Worm (Caenorhabditis elegans): Measurements from ENCODE around the gene nhr-21.

The nhr-21 gene

ce11 chrII:7352507-7352906 lies 13.5 kb downstream of the nhr-21 start, which contains the start of gene hsp-4:
hsp-4 (minus strand) TSS chrII:7352645.
- TF ChIP-seq egl-5 (tag; optimal IDR thresholded peaks at IDR 0.05) (no peak), ceh-9 (tag; optimal IDR thresholded peaks at IDR 0.05) (no peak), elt-2 (tag; optimal IDR thresholded peaks at IDR 0.05) (peak; percentile 43), nfya-1 (tag; optimal IDR thresholded peaks at IDR 0.05; ENCODE audit: insufficient read depth) (peak; percentile 46), ceh-28 (tag; optimal IDR thresholded peaks at IDR 0.05) (peak; percentile 2), nhr-28 (tag; optimal IDR thresholded peaks at IDR 0.05) (no peak), pqm-1 (tag; optimal IDR thresholded peaks at IDR 0.05) (no peak), nhr-11 (tag; optimal IDR thresholded peaks at IDR 0.05) (no peak), elt-3 (tag; optimal IDR thresholded peaks at IDR 0.05) (no peak), nhr-25 (tag; optimal IDR thresholded peaks at IDR 0.05) (peak; percentile 67), nhr-23 (tag; optimal IDR thresholded peaks at IDR 0.05) (peak; percentile 63), nhr-12 (tag; optimal IDR thresholded peaks at IDR 0.05) (no peak), hmg-11 (tag; optimal IDR thresholded peaks at IDR 0.05) (no peak)

ce11 chrII:7353027-7353426 lies 14.0 kb downstream of the nhr-21 start:
- TF ChIP-seq aly-2 (tag; optimal IDR thresholded peaks at IDR 0.05) (no peak), zag-1 (tag; optimal IDR thresholded peaks at IDR 0.05) (no peak), skn-1 (tag; optimal IDR thresholded peaks at IDR 0.05) (no peak), ceh-9 (tag; optimal IDR thresholded peaks at IDR 0.05) (no peak)

- no peak for TF ChIP-seq ceh-28 (tag; optimal IDR thresholded peaks at IDR 0.05)
- TF ChIP-seq elt-2 (tag; optimal IDR thresholded peaks at IDR 0.05), result peak; percentile 11
These were observed 17.3 kb downstream of the nhr-21 start, which contains the start of gene haf-2 for ce11 chrII:7356326-7356725. haf-2 (minus strand) TSS chrII:7356426.

- TF ChIP-seq daf-12 (tag; optimal IDR thresholded peaks at IDR 0.05) (no peak), lsy-12 (tag; optimal IDR thresholded peaks at IDR 0.05) (no peak), nhr-43 (tag; optimal IDR thresholded peaks at IDR 0.05; ENCODE audit: poor library complexity, severe bottlenecking) (no peak), pqm-1 (tag; optimal IDR thresholded peaks at IDR 0.05) (no peak), ceh-16 (tag; optimal IDR thresholded peaks at IDR 0.05) (no peak), nhr-23 (tag; optimal IDR thresholded peaks at IDR 0.05) (peak; percentile 20), nfya-1 (tag; optimal IDR thresholded peaks at IDR 0.05; ENCODE audit: insufficient read depth) (peak; percentile 38), lin-15B (tag; optimal IDR thresholded peaks at IDR 0.05) (peak; percentile 30), ceh-9 (tag; optimal IDR thresholded peaks at IDR 0.05) (no peak), nhr-67 (tag; optimal IDR thresholded peaks at IDR 0.05) (no peak), elt-2 (tag; optimal IDR thresholded peaks at IDR 0.05) (no peak), nhr-76 (tag; optimal IDR thresholded peaks at IDR 0.05) (no peak), sea-2 (GFP tag; optimal IDR thresholded peaks at IDR 0.05) (no peak), nhr-12 (tag; optimal IDR thresholded peaks at IDR 0.05) (no peak), lin-39 (tag; optimal IDR thresholded peaks at IDR 0.05) (no peak), fos-1 (tag; optimal IDR thresholded peaks at IDR 0.05) (no peak), eor-1 (tag; optimal IDR thresholded peaks at IDR 0.05) (no peak), R02D3.7 (tag; optimal IDR thresholded peaks at IDR 0.05) (peak; percentile 85), jun-1 (tag; optimal IDR thresholded peaks at IDR 0.05) (no peak), hmg-11 (tag; optimal IDR thresholded peaks at IDR 0.05) (peak; percentile 6), elt-3 (tag; optimal IDR thresholded peaks at IDR 0.05) (no peak), tbx-2 (tag; optimal IDR thresholded peaks at IDR 0.05) (no peak), mml-1 (tag; optimal IDR thresholded peaks at IDR 0.05) (no peak), ZK546.5 (tag; optimal IDR thresholded peaks at IDR 0.05) (no peak), pha-4 (tag; optimal IDR thresholded peaks at IDR 0.05) (peak; percentile 48)
These were observed 17.7 kb downstream of the nhr-21 start for ce11 chrII:7356773-7357172.

ce11 chrII:7357176-7357575 lies 18.1 kb downstream of the nhr-21 start:
- no peak for TF ChIP-seq aly-2 (tag; optimal IDR thresholded peaks at IDR 0.05)
- no peak for TF ChIP-seq ceh-9 (tag; optimal IDR thresholded peaks at IDR 0.05)
- TF ChIP-seq ztf-11 (tag; optimal IDR thresholded peaks at IDR 0.05), result no peak
- TF ChIP-seq nhr-76 (tag; optimal IDR thresholded peaks at IDR 0.05), result no peak
- TF ChIP-seq sea-2 (GFP tag; optimal IDR thresholded peaks at IDR 0.05), result no peak
- no peak for TF ChIP-seq pha-4 (tag; optimal IDR thresholded peaks at IDR 0.05)
- no peak for TF ChIP-seq fos-1 (tag; optimal IDR thresholded peaks at IDR 0.05)
- no peak for TF ChIP-seq skn-1 (tag; optimal IDR thresholded peaks at IDR 0.05)
- TF ChIP-seq nhr-11 (tag; optimal IDR thresholded peaks at IDR 0.05), result no peak
- TF ChIP-seq fkh-2 (tag; optimal IDR thresholded peaks at IDR 0.05), result no peak
- no peak for TF ChIP-seq R02D3.7 (tag; optimal IDR thresholded peaks at IDR 0.05)
- no peak for TF ChIP-seq ceh-28 (tag; optimal IDR thresholded peaks at IDR 0.05)
- no peak for TF ChIP-seq nhr-28 (tag; optimal IDR thresholded peaks at IDR 0.05)
- no peak for TF ChIP-seq zag-1 (tag; optimal IDR thresholded peaks at IDR 0.05)

Data from whole organism, L3 larva.